Worm (Caenorhabditis elegans) whole organism, L3 larva: Measurements from ENCODE around the gene K02F6.1.
"Not testable (repeated sequence)": the region's sequence is repeated elsewhere in the genome, so short reads cannot be mapped to it uniquely, and the experiment has no call there.

Experiments used
- R02D3.7 ChIP-seq: fragments of 150-350 bp; optimal IDR thresholded peaks from 2 replicates; lab custom pipeline; 2014; ENCODE audit warnings: missing biosample characterization, missing genetic modification characterization
- ZK546.5 ChIP-seq: sonication (generic microtip); optimal IDR thresholded peaks from 2 replicates; lab custom pipeline; 2017; ENCODE audit warnings: missing biosample characterization, missing genetic modification characterization
- aly-2 ChIP-seq: fragments of 150-350 bp; optimal IDR thresholded peaks from 2 replicates; lab custom pipeline; 2014; ENCODE audit warnings: missing biosample characterization, missing genetic modification characterization
- ceh-16 ChIP-seq: sonication (generic microtip); optimal IDR thresholded peaks from 2 replicates; lab custom pipeline; 2017; ENCODE audit warnings: missing biosample characterization, missing genetic modification characterization
- ceh-28 ChIP-seq: fragments of 150-350 bp; optimal IDR thresholded peaks from 2 replicates; lab custom pipeline; 2014; ENCODE audit warnings: missing biosample characterization, missing genetic modification reagents, missing genetic modification characterization
- ceh-82 ChIP-seq: fragments of 150-350 bp; optimal IDR thresholded peaks from 2 replicates; lab custom pipeline; 2014; ENCODE audit warnings: missing biosample characterization, missing genetic modification characterization
- ceh-9 ChIP-seq: sonication (generic microtip); optimal IDR thresholded peaks from 2 replicates; lab custom pipeline; 2018; ENCODE audit warnings: missing biosample characterization, missing genetic modification characterization
- daf-12 ChIP-seq: fragments of 150-350 bp; optimal IDR thresholded peaks from 2 replicates; lab custom pipeline; 2014; ENCODE audit warnings: missing biosample characterization, missing genetic modification reagents, missing genetic modification characterization
- egl-27 ChIP-seq: sonication (generic microtip); optimal IDR thresholded peaks from 4 replicates; lab custom pipeline; 2017; ENCODE audit warnings: missing biosample characterization, missing genetic modification reagents, missing genetic modification characterization
- egl-5 ChIP-seq: fragments of 150-350 bp; optimal IDR thresholded peaks from 2 replicates; lab custom pipeline; 2017; ENCODE audit warnings: missing biosample characterization, missing genetic modification reagents, missing genetic modification characterization, inconsistent platforms
- elt-1 ChIP-seq: fragments of 150-350 bp; optimal IDR thresholded peaks from 2 replicates; lab custom pipeline; 2014; ENCODE audit warnings: missing biosample characterization, missing genetic modification characterization
- elt-2 ChIP-seq: sonication (generic microtip); optimal IDR thresholded peaks from 2 replicates; lab custom pipeline; 2016; ENCODE audit warnings: missing genetic modification reagents, mild to moderate bottlenecking, missing genetic modification characterization, missing compliant biosample characterization
- elt-3 ChIP-seq, 3 experiments: fragments of 150-350 bp in 1 of 3; sonication (generic microtip) in 2 of 3; optimal IDR thresholded peaks; 2 replicates in 2 of 3; 4 replicates in 1 of 3; lab custom pipeline; 2014 to 2017; ENCODE audit warnings: missing biosample characterization in 3 of 3, missing genetic modification characterization in 3 of 3
- eor-1 ChIP-seq, 2 experiments: fragments of 150-350 bp; optimal IDR thresholded peaks; 2 replicates each; lab custom pipeline; 2014 to 2018; ENCODE audit warnings: missing biosample characterization in 2 of 2, missing genetic modification characterization in 2 of 2
- fkh-10 ChIP-seq: sonication (generic microtip); optimal IDR thresholded peaks from 2 replicates; lab custom pipeline; 2017; ENCODE audit warnings: missing biosample characterization, missing genetic modification reagents, missing genetic modification characterization
- fkh-2 ChIP-seq: fragments of 150-350 bp; optimal IDR thresholded peaks from 2 replicates; lab custom pipeline; 2014; ENCODE audit warnings: missing biosample characterization, missing genetic modification reagents, missing genetic modification characterization
- fos-1 ChIP-seq: fragments of 150-350 bp; optimal IDR thresholded peaks from 2 replicates; lab custom pipeline; 2014; ENCODE audit warnings: missing biosample characterization, missing genetic modification characterization
- hmg-11 ChIP-seq: sonication (generic microtip); optimal IDR thresholded peaks from 2 replicates; lab custom pipeline; 2016; ENCODE audit warnings: missing genetic modification characterization, missing compliant biosample characterization
- jun-1 ChIP-seq: fragments of 150-350 bp; optimal IDR thresholded peaks from 2 replicates; lab custom pipeline; 2014; ENCODE audit warnings: missing biosample characterization, missing genetic modification reagents, missing genetic modification characterization
- lin-15B ChIP-seq: fragments of 150-350 bp; optimal IDR thresholded peaks from 2 replicates; lab custom pipeline; 2014; ENCODE audit warnings: missing biosample characterization, missing genetic modification characterization
- lin-39 ChIP-seq: fragments of 150-350 bp; optimal IDR thresholded peaks from 2 replicates; lab custom pipeline; 2018; ENCODE audit warnings: missing biosample characterization, missing genetic modification reagents, missing genetic modification characterization
- lsy-12 ChIP-seq: sonication (generic microtip); optimal IDR thresholded peaks from 2 replicates; lab custom pipeline; 2016; ENCODE audit warnings: mild to moderate bottlenecking, missing genetic modification characterization, missing compliant biosample characterization
- mdl-1 ChIP-seq: fragments of 150-350 bp; optimal IDR thresholded peaks from 2 replicates; lab custom pipeline; 2014; ENCODE audit warnings: missing biosample characterization, missing genetic modification characterization
- mml-1 ChIP-seq: fragments of 150-350 bp; sonication (generic microtip); optimal IDR thresholded peaks from 3 replicates; lab custom pipeline; 2014; ENCODE audit warnings: missing biosample characterization, missing genetic modification characterization
- nfya-1 ChIP-seq: sonication (generic microtip); optimal IDR thresholded peaks from 2 replicates; lab custom pipeline; 2017; ENCODE audit warnings: missing genetic modification characterization, mild to moderate bottlenecking, missing compliant biosample characterization, antibody characterized with exemption, moderate library complexity; ENCODE audit not compliant: insufficient read depth
- nhr-11 ChIP-seq: fragments of 150-350 bp; optimal IDR thresholded peaks from 2 replicates; lab custom pipeline; 2014; ENCODE audit warnings: missing biosample characterization, missing genetic modification characterization
- nhr-12 ChIP-seq: fragments of 150-350 bp; optimal IDR thresholded peaks from 2 replicates; lab custom pipeline; 2014; ENCODE audit warnings: missing biosample characterization, missing genetic modification characterization
- nhr-23 ChIP-seq: fragments of 150-350 bp; optimal IDR thresholded peaks from 2 replicates; lab custom pipeline; 2014; ENCODE audit warnings: missing biosample characterization, missing genetic modification reagents, missing genetic modification characterization
- nhr-237 ChIP-seq: fragments of 150-350 bp; optimal IDR thresholded peaks from 2 replicates; lab custom pipeline; 2014; ENCODE audit warnings: missing biosample characterization, missing genetic modification characterization
- nhr-25 ChIP-seq: sonication (generic microtip); optimal IDR thresholded peaks from 2 replicates; lab custom pipeline; 2017; ENCODE audit warnings: missing biosample characterization, missing genetic modification characterization
- nhr-28 ChIP-seq: fragments of 150-350 bp; optimal IDR thresholded peaks from 2 replicates; lab custom pipeline; 2014; ENCODE audit warnings: missing biosample characterization, missing genetic modification characterization
- nhr-43 ChIP-seq: sonication (generic microtip); optimal IDR thresholded peaks from 2 replicates; lab custom pipeline; 2016; ENCODE audit warnings: mild to moderate bottlenecking, missing genetic modification characterization, missing compliant biosample characterization; ENCODE audit not compliant: poor library complexity, severe bottlenecking
- nhr-67 ChIP-seq: fragments of 150-350 bp; optimal IDR thresholded peaks from 2 replicates; lab custom pipeline; 2014; ENCODE audit warnings: missing biosample characterization, missing genetic modification characterization
- nhr-77 ChIP-seq: fragments of 150-350 bp; optimal IDR thresholded peaks from 2 replicates; lab custom pipeline; 2014; ENCODE audit warnings: missing biosample characterization, missing genetic modification characterization
- pha-4 ChIP-seq: fragments of 150-350 bp; optimal IDR thresholded peaks from 2 replicates; lab custom pipeline; 2014; ENCODE audit warnings: missing biosample characterization, missing genetic modification reagents, missing genetic modification characterization
- pqm-1 ChIP-seq: fragments of 150-350 bp; optimal IDR thresholded peaks from 2 replicates; lab custom pipeline; 2017; ENCODE audit warnings: missing biosample characterization, missing genetic modification characterization, inconsistent platforms
- skn-1 ChIP-seq: fragments of 150-350 bp; optimal IDR thresholded peaks from 2 replicates; lab custom pipeline; 2014; ENCODE audit warnings: missing biosample characterization, missing genetic modification characterization
- snpc-4 ChIP-seq: fragments of 150-350 bp; optimal IDR thresholded peaks from 2 replicates; lab custom pipeline; 2014; ENCODE audit warnings: missing biosample characterization, missing genetic modification characterization
- unc-39 ChIP-seq: sonication (generic microtip); optimal IDR thresholded peaks from 4 replicates; lab custom pipeline; 2017; ENCODE audit warnings: missing biosample characterization, missing genetic modification characterization
- unc-62 ChIP-seq: fragments of 150-350 bp; sonication (generic microtip); optimal IDR thresholded peaks from 4 replicates; lab custom pipeline; 2014; ENCODE audit warnings: missing biosample characterization, missing genetic modification reagents, missing genetic modification characterization
- zag-1 ChIP-seq: fragments of 150-350 bp; optimal IDR thresholded peaks from 2 replicates; lab custom pipeline; 2014; ENCODE audit warnings: missing biosample characterization, missing genetic modification characterization
- ztf-4 ChIP-seq: fragments of 150-350 bp; optimal IDR thresholded peaks from 2 replicates; lab custom pipeline; 2014; ENCODE audit warnings: missing biosample characterization, missing genetic modification characterization

K02F6.1 gene

ce11 chrII:2553662-2554061, at the start of gene K02F6.1:
Gene K02F6.1 (plus strand): TSS chrII:2553962.
- not testable (repeated sequence) for TF ChIP-seq egl-5; nfya-1 (tag; lab: Kevin White, UChicago); mdl-1 (tag; lab: Kevin White, UChicago)
- TF ChIP-seq, all 47 proteins: peak for 0; not testable (repeated sequence) for 47

DNA sequence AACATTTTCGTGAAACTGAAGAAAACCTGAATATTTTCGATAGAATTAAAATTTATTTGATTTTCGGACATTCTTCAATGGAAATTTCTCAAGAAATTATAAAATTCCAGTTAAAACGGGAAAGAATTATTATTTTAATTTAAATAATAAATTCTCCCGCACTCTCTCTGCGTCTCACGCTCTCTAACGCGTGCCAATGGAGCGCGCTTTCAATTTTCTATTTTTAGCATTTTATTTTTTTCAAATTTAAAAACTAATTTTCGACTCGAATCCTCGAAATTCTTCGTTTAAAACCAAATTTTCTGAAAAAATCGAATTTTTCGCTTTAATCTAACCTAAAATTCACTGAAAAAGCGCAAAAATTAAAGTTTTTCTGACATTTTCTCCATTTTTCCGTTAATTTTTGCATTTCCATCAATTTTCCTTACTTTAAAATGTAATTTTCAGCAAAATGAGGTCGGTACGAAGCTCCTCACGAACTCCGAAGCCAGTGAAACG, 49.3 kb upstream of the K02F6.1 start, which contains the start of gene gbas-1:
Gene gbas-1 (plus strand): TSS at position 448 of the 498 bp plus-strand sequence.
- TF ChIP-seq fkh-10 (GFP tag; lab: Kevin White, UChicago) = no peak
- TF ChIP-seq skn-1 (tag; lab: Kevin White, UChicago) = no peak
- TF ChIP-seq lin-39 (tag; lab: Kevin White, UChicago) = no peak
- no peak for TF ChIP-seq nhr-67
- TF ChIP-seq nhr-237 (tag; lab: Kevin White, UChicago) = no peak
- TF ChIP-seq pha-4 (tag; lab: Kevin White, UChicago) = peak; percentile 56
- TF ChIP-seq ceh-28 = no peak
- TF ChIP-seq unc-62 (GFP tag; lab: Kevin White, UChicago) = no peak
- no peak for TF ChIP-seq ceh-16
- TF ChIP-seq mdl-1 (tag; lab: Kevin White, UChicago) = no peak
- no peak for TF ChIP-seq elt-3 (tag; optimal IDR thresholded peaks at IDR 0.05; lab: Kevin White, UChicago)
- TF ChIP-seq unc-39 (tag; lab: Kevin White, UChicago) = no peak
- TF ChIP-seq nhr-12 = no peak
- no peak for TF ChIP-seq daf-12 (tag; lab: Kevin White, UChicago)
- TF ChIP-seq nhr-23 (tag; lab: Kevin White, UChicago) = peak; percentile 38
- no peak for TF ChIP-seq fos-1 (tag; lab: Kevin White, UChicago)
- no peak for TF ChIP-seq snpc-4 (tag; lab: Kevin White, UChicago)
- no peak for TF ChIP-seq nhr-28 (tag; lab: Kevin White, UChicago)
- TF ChIP-seq nhr-11 (tag; lab: Kevin White, UChicago) = no peak
- TF ChIP-seq aly-2 (tag; lab: Kevin White, UChicago) = no peak
- no peak for TF ChIP-seq lsy-12 (tag; lab: Kevin White, UChicago)
- no peak for TF ChIP-seq R02D3.7 (tag; lab: Kevin White, UChicago)
- no peak for TF ChIP-seq jun-1 (tag; lab: Kevin White, UChicago)
- TF ChIP-seq egl-27 (tag; lab: Kevin White, UChicago) = no peak
- no peak for TF ChIP-seq nhr-43 (tag; lab: Kevin White, UChicago)
- TF ChIP-seq ZK546.5 (tag; lab: Kevin White, UChicago) = no peak
- TF ChIP-seq mml-1 (tag; lab: Kevin White, UChicago) = no peak
- TF ChIP-seq ceh-82 (tag; lab: Kevin White, UChicago) = no peak
- peak; percentile 14 for TF ChIP-seq elt-2 (tag; lab: Kevin White, UChicago)
- TF ChIP-seq zag-1 (tag; lab: Kevin White, UChicago) = no peak
- TF ChIP-seq fkh-2 = no peak
- no peak for TF ChIP-seq elt-1 (tag; lab: Kevin White, UChicago)
- TF ChIP-seq ztf-4 (tag; lab: Kevin White, UChicago) = no peak
- no peak for TF ChIP-seq pqm-1 (tag; lab: Kevin White, UChicago)
- no peak for TF ChIP-seq ceh-9 (tag; lab: Kevin White, UChicago)
- TF ChIP-seq hmg-11 = peak; percentile 24
- TF ChIP-seq eor-1 (tag; optimal IDR thresholded peaks at IDR 0.05; lab: Kevin White, UChicago) = no peak
- TF ChIP-seq nhr-25 (tag; lab: Kevin White, UChicago) = no peak
- TF ChIP-seq nhr-77 (tag; lab: Kevin White, UChicago) = no peak
- no peak for TF ChIP-seq egl-5
- peak; percentile 63 for TF ChIP-seq lin-15B
- peak; percentile 43 for TF ChIP-seq nfya-1 (tag; lab: Kevin White, UChicago)
